Fruit fly (Drosophila melanogaster) whole organism, embryonic: ENCODE results near the gene Crtc.

ENCODE experiments used
- CG31388 ChIP-seq: fragments of 200-800 bp; sonication (Bioruptor generic); optimal IDR thresholded peaks from 2 replicates; lab custom pipeline; 2016; ENCODE audit warnings: missing biosample characterization, missing genetic modification characterization
- CG3847 ChIP-seq: fragments of 200-800 bp; sonication (Bioruptor generic); IDR thresholded peaks from 2 replicates; pipeline ENCODE4 v1.3.6; 2022; ENCODE audit warnings: missing biosample characterization, missing genetic modification characterization
- CG7372 ChIP-seq: fragments of 200-800 bp; sonication (Bioruptor generic); IDR thresholded peaks from 2 replicates; pipeline ENCODE4 v1.3.6; 2022; ENCODE audit warnings: missing biosample characterization, missing genetic modification characterization
- pan ChIP-seq, 4 experiments: fragments of >200 bp in 3 of 4; fragments of 200-800 bp in 1 of 4; sonication (Bioruptor generic) in 1 of 4; optimal IDR thresholded peaks in 3 of 4; IDR thresholded peaks in 1 of 4; 2 replicates each; pipeline versions ENCODE4 v1.3.6 to Lab custom; 2017 to 2022; ENCODE audit warnings: missing biosample characterization in 2 of 4, missing genetic modification characterization in 2 of 4, mixed read lengths in 1 of 4
- tio ChIP-seq: fragments of 200-800 bp; sonication (Bioruptor generic); optimal IDR thresholded peaks from 2 replicates; lab custom pipeline; 2017; ENCODE audit warnings: missing biosample characterization, missing genetic modification characterization, inconsistent platforms

DNA sequence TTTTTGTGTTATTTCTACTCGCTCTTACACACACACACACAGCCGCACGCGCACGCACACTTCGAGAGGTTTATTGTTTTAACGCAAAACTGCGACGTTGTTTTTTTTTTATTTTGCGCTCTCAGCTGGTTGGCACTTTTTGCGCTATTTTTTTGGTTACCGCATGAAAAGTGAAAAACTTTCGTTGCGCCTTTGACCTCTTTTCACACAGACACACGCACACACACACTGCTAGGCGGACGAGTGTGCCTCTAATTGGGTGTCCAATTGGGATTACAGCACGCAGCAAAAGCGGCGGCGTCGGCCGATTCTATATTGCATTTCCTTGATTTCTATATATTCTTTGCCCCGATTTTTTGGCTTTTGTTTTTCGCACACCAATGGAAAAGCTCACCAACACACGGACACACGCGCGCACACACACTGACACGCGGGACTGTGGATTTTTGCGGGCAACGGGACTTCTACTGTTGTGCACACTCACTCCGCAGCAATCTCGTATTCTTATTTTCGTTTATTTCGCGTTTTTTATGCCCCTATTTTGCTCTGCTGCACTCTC lies 569 bp downstream of the Crtc start:
- TF ChIP-seq CG31388 (GFP tag; lab: Kevin White, UChicago) (no peak), CG3847 (no peak), tio (GFP tag; lab: Kevin White, UChicago) (no peak), pan (optimal IDR thresholded peaks at IDR 0.05; lab: Kevin White, UChicago) (no peak), pan (GFP tag; optimal IDR thresholded peaks at IDR 0.05 in 1 of 2, IDR thresholded peaks at IDR 0.05 in 1 of 2) (no peak), CG7372 (no peak)
